Fruit fly (Drosophila melanogaster): ENCODE measurements around the gene OdsH.

OdsH gene

dm6 chrX:17844623-17845022 lies 53.8 kb downstream of the OdsH start, which contains the start of the genes CG8142 and Ucp4A (continued):
- TF ChIP-seq pita (GFP tag; optimal IDR thresholded peaks at IDR 0.05) (no peak), ash1 (GFP tag; optimal IDR thresholded peaks at IDR 0.05) (no peak), Optix (GFP tag; IDR thresholded peaks at IDR 0.05) (peak; percentile 91), CG10565 (GFP tag; optimal IDR thresholded peaks at IDR 0.05) (peak; percentile 23), fru (optimal IDR thresholded peaks at IDR 0.05) (no peak), bcd (GFP tag; optimal IDR thresholded peaks at IDR 0.05) (peak; percentile 93), exex (tag; optimal IDR thresholded peaks at IDR 0.05) (peak; percentile 64), zen (tag; optimal IDR thresholded peaks at IDR 0.05) (peak; percentile 91), Sry-β (GFP tag; optimal IDR thresholded peaks at IDR 0.05) (no peak), CG18619 (GFP tag; optimal IDR thresholded peaks at IDR 0.05) (peak; percentile 86), so (GFP tag; IDR thresholded peaks at IDR 0.05) (peak; percentile 91), her (GFP tag; optimal IDR thresholded peaks at IDR 0.05) (no peak), CG4730 (GFP tag; IDR thresholded peaks at IDR 0.05) (peak; percentile 96), E2f1 (GFP tag; IDR thresholded peaks at IDR 0.05) (peak; percentile 96), amos (GFP tag; IDR thresholded peaks at IDR 0.05; ENCODE audit: partially characterized antibody) (peak; percentile 17; the same call in 1 of the 2 replicates), NFAT (GFP tag; IDR thresholded peaks at IDR 0.05) (peak; percentile 91), Tbp (GFP tag; optimal IDR thresholded peaks at IDR 0.05) (no peak), emc (GFP tag; optimal IDR thresholded peaks at IDR 0.05) (no peak), Sox100B (GFP tag; optimal IDR thresholded peaks at IDR 0.05) (peak; percentile 90), hb (GFP tag; IDR thresholded peaks at IDR 0.05; ENCODE audit: partially characterized antibody) (no peak), sima (GFP tag; optimal IDR thresholded peaks at IDR 0.05) (no peak), CG2202 (tag; optimal IDR thresholded peaks at IDR 0.05) (peak; percentile 60), CG3281 (GFP tag; optimal IDR thresholded peaks at IDR 0.05) (peak; percentile 90), CG17385 (GFP tag; optimal IDR thresholded peaks at IDR 0.05) (peak; percentile 79), peb (GFP tag; IDR thresholded peaks at IDR 0.05) (peak; percentile 96), kni (GFP tag; optimal IDR thresholded peaks at IDR 0.05) (peak; percentile 75), gcm (GFP tag; optimal IDR thresholded peaks at IDR 0.05) (peak; percentile 84), CG10321 (GFP tag; IDR thresholded peaks at IDR 0.05) (peak; percentile 80), CG13424 (tag; optimal IDR thresholded peaks at IDR 0.05) (peak; percentile 96), insv (GFP tag; optimal IDR thresholded peaks at IDR 0.05) (peak in 1 of 2 experiments; percentile 56), Deaf1 (tag; optimal IDR thresholded peaks at IDR 0.05) (peak; percentile 67), pb (GFP tag; optimal IDR thresholded peaks at IDR 0.05) (no peak), TFAM (GFP tag; optimal IDR thresholded peaks at IDR 0.05) (peak; percentile 50), corto (GFP tag; optimal IDR thresholded peaks at IDR 0.05) (no peak), ac (GFP tag; optimal IDR thresholded peaks at IDR 0.05) (peak; percentile 18), Atf3 (GFP tag; optimal IDR thresholded peaks at IDR 0.05) (peak; percentile 22), CG3065 (GFP tag; optimal IDR thresholded peaks at IDR 0.05) (peak; percentile 81), Bteb2 (GFP tag; optimal IDR thresholded peaks at IDR 0.05) (peak; percentile 35), ase (GFP tag; IDR thresholded peaks at IDR 0.05) (peak; percentile 93), unpg (GFP tag; optimal IDR thresholded peaks at IDR 0.05) (peak; percentile 91), CG1602 (GFP tag; optimal IDR thresholded peaks at IDR 0.05) (peak; percentile 94), dysf (GFP tag; IDR thresholded peaks at IDR 0.05) (peak; percentile 96), dmrt11E (tag; optimal IDR thresholded peaks at IDR 0.05) (peak; percentile 91), Hmx (GFP tag; optimal IDR thresholded peaks at IDR 0.05) (no peak), cwo (GFP tag; optimal IDR thresholded peaks at IDR 0.05) (peak; percentile 81), Nf-YB (GFP tag; optimal IDR thresholded peaks at IDR 0.05) (peak; percentile 63), vnd (GFP tag; IDR thresholded peaks at IDR 0.05; ENCODE audit: partially characterized antibody) (no peak), Vsx1 (GFP tag; optimal IDR thresholded peaks at IDR 0.05) (peak; percentile 68), Drgx (GFP tag; IDR thresholded peaks at IDR 0.05) (peak; percentile 94), CG2875 (GFP tag; optimal IDR thresholded peaks at IDR 0.05) (peak; percentile 61), Myb (GFP tag; optimal IDR thresholded peaks at IDR 0.05) (peak; percentile 23)
